Worm (Caenorhabditis elegans) whole organism, L4/young adult: ENCODE data around the gene F13H10.6.

Source experiments
- W03F9.2 ChIP-seq: fragments of 150-350 bp; optimal IDR thresholded peaks from 2 replicates; lab custom pipeline; 2014; ENCODE audit warnings: missing biosample characterization, missing genetic modification characterization
- him-1 ChIP-seq: sonication (generic microtip); optimal IDR thresholded peaks from 2 replicates; lab custom pipeline; 2016; ENCODE audit warnings: missing genotype, missing genetic modification reagents, missing genetic modification characterization, missing compliant biosample characterization

- no peak for TF ChIP-seq W03F9.2 (tag; lab: Kevin White, UChicago)
- no peak for TF ChIP-seq him-1 (tag; lab: Kevin White, UChicago)
Observed at ce11 chrIV:11049806-11050205, 40.7 kb downstream of the F13H10.6 start, which contains the start of gene F36H1.3.
